Fruit fly (Drosophila melanogaster) Kc167 (cell line): ENCODE data around the gene eIF4A.

Experiments
- Sin3A ChIP-seq: fragments of >200 bp; optimal IDR thresholded peaks from 2 replicates; lab custom pipeline; 2018; ENCODE audit warnings: missing external identifiers
- h ChIP-seq: fragments of >200 bp; optimal IDR thresholded peaks from 3 replicates; lab custom pipeline; 2018; ENCODE audit warnings: missing external identifiers
- insv ChIP-seq: fragments of >200 bp; optimal IDR thresholded peaks from 3 replicates; lab custom pipeline; 2018; ENCODE audit warnings: missing external identifiers
- psq ChIP-seq: fragments of >200 bp; optimal IDR thresholded peaks from 2 replicates; lab custom pipeline; 2017; ENCODE audit warnings: missing external identifiers
- ttk ChIP-seq: sonication (Bioruptor generic); optimal IDR thresholded peaks from 2 replicates; lab custom pipeline; 2017; ENCODE audit warnings: missing external identifiers

dm6 chr2L:5974122-5974521 lies 7.4 kb upstream of the eIF4A start:
- TF ChIP-seq psq (lab: Kevin White, UChicago) (no peak), insv (lab: Kevin White, UChicago) (no peak), h (no peak), Sin3A (no peak), ttk (no peak)
